Fruit fly (Drosophila melanogaster) whole organism, adult: Measurements from ENCODE around the gene mey.

Source experiments
- CG12768 ChIP-seq: fragments of 200-800 bp; sonication (Bioruptor generic); optimal IDR thresholded peaks from 2 replicates; lab custom pipeline; 2017; ENCODE audit warnings: missing biosample characterization, missing genetic modification characterization, mild to moderate bottlenecking, moderate library complexity, missing genetic modification reagents
- CG1620 ChIP-seq: fragments of 200-800 bp; sonication (Bioruptor generic); optimal IDR thresholded peaks from 2 replicates; lab custom pipeline; 2016; ENCODE audit warnings: missing biosample characterization, missing genetic modification characterization
- CG5204 ChIP-seq: fragments of 200-800 bp; sonication (Bioruptor generic); optimal IDR thresholded peaks from 2 replicates; lab custom pipeline; 2016; ENCODE audit warnings: missing biosample characterization, missing genetic modification characterization
- CG7101 ChIP-seq: fragments of 200-800 bp; sonication (Bioruptor generic); optimal IDR thresholded peaks from 2 replicates; lab custom pipeline; 2018; ENCODE audit warnings: missing biosample characterization, mild to moderate bottlenecking, missing genetic modification characterization, moderate library complexity
- Crg-1 ChIP-seq: fragments of 200-800 bp; sonication (Bioruptor generic); optimal IDR thresholded peaks from 2 replicates; lab custom pipeline; 2016; ENCODE audit warnings: missing biosample characterization, missing genetic modification characterization
- bab1 ChIP-seq: fragments of 200-800 bp; sonication (Bioruptor generic); optimal IDR thresholded peaks from 3 replicates; lab custom pipeline; 2019; ENCODE audit warnings: missing biosample characterization, mild to moderate bottlenecking, missing genetic modification characterization, moderate library complexity
- cic ChIP-seq: fragments of 200-800 bp; sonication (Bioruptor generic); optimal IDR thresholded peaks from 2 replicates; lab custom pipeline; 2017; ENCODE audit warnings: missing biosample characterization, mild to moderate bottlenecking, missing genetic modification characterization, moderate library complexity
- kay ChIP-seq: fragments of 200-800 bp; sonication (Bioruptor generic); peaks from one replicate; lab custom pipeline; 2016; ENCODE audit warnings: missing biosample characterization, missing genetic modification characterization, borderline replicate concordance
- ovo ChIP-seq: fragments of 200-800 bp; sonication (Bioruptor generic); optimal IDR thresholded peaks from 2 replicates; lab custom pipeline; 2016; ENCODE audit warnings: missing biosample characterization, missing genetic modification characterization
- tj ChIP-seq: fragments of 200-800 bp; sonication (Bioruptor generic); optimal IDR thresholded peaks from 3 replicates; lab custom pipeline; 2017; ENCODE audit warnings: missing biosample characterization, mild to moderate bottlenecking, missing genetic modification characterization, moderate library complexity

DNA sequence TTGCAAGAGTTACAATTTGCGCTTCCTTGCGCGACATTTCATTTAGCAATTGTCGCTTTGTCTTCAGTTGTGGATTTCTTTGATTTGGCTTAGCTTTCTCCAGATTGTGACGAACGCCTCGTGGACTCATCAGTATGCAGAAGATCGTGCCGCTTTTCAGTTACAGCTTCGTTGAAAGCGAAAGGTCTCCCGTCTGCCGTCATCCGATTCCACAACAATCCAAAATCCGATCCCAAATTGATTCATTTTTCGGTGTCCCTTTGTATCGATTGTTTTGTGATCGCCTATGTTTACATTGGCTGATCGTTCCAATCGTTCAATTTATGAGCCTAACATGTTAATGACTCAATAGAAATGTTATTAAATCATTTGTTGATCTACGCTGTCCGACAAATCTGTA, 42.9 kb downstream of the mey start:
- no peak for TF ChIP-seq CG7101 (tag; lab: Kevin White, UChicago)
- TF ChIP-seq tj: no peak
- TF ChIP-seq CG1620 (GFP tag; lab: Kevin White, UChicago): no peak
- TF ChIP-seq kay (GFP tag; lab: Kevin White, UChicago): no peak
- no peak for TF ChIP-seq Crg-1 (GFP tag; lab: Kevin White, UChicago)
- no peak for TF ChIP-seq cic (GFP tag; lab: Kevin White, UChicago)
- no peak for TF ChIP-seq ovo (GFP tag; lab: Kevin White, UChicago)
- no peak for TF ChIP-seq CG5204 (GFP tag; lab: Kevin White, UChicago)
- TF ChIP-seq bab1 (GFP tag; lab: Kevin White, UChicago): no peak
- TF ChIP-seq CG12768 (GFP tag; lab: Kevin White, UChicago): no peak
